Worm (Caenorhabditis elegans): ENCODE data around the gene lin-33.

Gene lin-33

ce11 chrIV:5975202-5975601 lies 44.8 kb downstream of the lin-33 start, which contains the start of gene unc-44:
Gene unc-44 (plus strand): TSS chrIV:5975557.
- no peak for TF ChIP-seq mls-2 (tag; optimal IDR thresholded peaks at IDR 0.05)
- TF ChIP-seq tbx-8 (GFP tag; optimal IDR thresholded peaks at IDR 0.05): no peak
- no peak for TF ChIP-seq sptf-1 (tag; optimal IDR thresholded peaks at IDR 0.05)
- peak; percentile 55 for TF ChIP-seq ces-1 (GFP tag; optimal IDR thresholded peaks at IDR 0.05)
- no peak for TF ChIP-seq lin-32 (GFP tag; optimal IDR thresholded peaks at IDR 0.05)

- TF ChIP-seq ces-1 (GFP tag; optimal IDR thresholded peaks at IDR 0.05) (peak; percentile 92), lin-32 (GFP tag; optimal IDR thresholded peaks at IDR 0.05) (peak; percentile 4), mep-1 (tag; optimal IDR thresholded peaks at IDR 0.05) (no peak)
Observed at ce11 chrIV:5977276-5977675, 46.8 kb downstream of the lin-33 start.

- no peak for TF ChIP-seq unc-39 (tag; optimal IDR thresholded peaks at IDR 0.05)
- no peak for TF ChIP-seq blmp-1 (tag; optimal IDR thresholded peaks at IDR 0.05)
- TF ChIP-seq ham-2 (GFP tag; optimal IDR thresholded peaks at IDR 0.05): no peak
- TF ChIP-seq tbx-8 (GFP tag; optimal IDR thresholded peaks at IDR 0.05): no peak
- no peak for TF ChIP-seq nhr-2 (tag; optimal IDR thresholded peaks at IDR 0.05)
- TF ChIP-seq elt-3 (tag; optimal IDR thresholded peaks at IDR 0.05): no peak
- TF ChIP-seq ceh-43 (GFP tag; optimal IDR thresholded peaks at IDR 0.05): no peak
- TF ChIP-seq unc-62 (GFP tag; optimal IDR thresholded peaks at IDR 0.05): no peak
- no peak for TF ChIP-seq ceh-39 (tag; optimal IDR thresholded peaks at IDR 0.05)
- no peak for TF ChIP-seq ces-1 (GFP tag; optimal IDR thresholded peaks at IDR 0.05)
- no peak for TF ChIP-seq nhr-76 (tag; optimal IDR thresholded peaks at IDR 0.05)
- no peak for TF ChIP-seq sptf-1 (tag; optimal IDR thresholded peaks at IDR 0.05)
- no peak for TF ChIP-seq unc-120 (tag; optimal IDR thresholded peaks at IDR 0.05; ENCODE audit: poor library complexity, severe bottlenecking)
- TF ChIP-seq sem-2 (GFP tag; optimal IDR thresholded peaks at IDR 0.05): no peak
- TF ChIP-seq nhr-237 (tag; optimal IDR thresholded peaks at IDR 0.05): no peak
- TF ChIP-seq nhr-28 (tag; optimal IDR thresholded peaks at IDR 0.05): no peak
- TF ChIP-seq mls-2 (tag; optimal IDR thresholded peaks at IDR 0.05): no peak
- no peak for TF ChIP-seq M03D4.4 (tag; optimal IDR thresholded peaks at IDR 0.05)
- TF ChIP-seq cnd-1 (tag; optimal IDR thresholded peaks at IDR 0.05): no peak
- TF ChIP-seq zip-8 (tag; optimal IDR thresholded peaks at IDR 0.05): no peak
Observed at ce11 chrIV:5979818-5980217, 49.4 kb downstream of the lin-33 start.

All from whole organism, mixed stage, embryonic.